Worm (Caenorhabditis elegans) whole organism, young adult: ENCODE results near the gene F56C3.1.
"Not testable (repeated sequence)": the region's sequence is repeated elsewhere in the genome, so short reads cannot be mapped to it uniquely, and the experiment has no call there.

Experiments used
- ama-1 ChIP-seq, 3 experiments: fragments of 150-350 bp in 1 of 3; sonication (generic microtip) in 2 of 3; optimal IDR thresholded peaks; 2 replicates each; lab custom pipeline; 2014 to 2018; ENCODE audit warnings: missing biosample characterization in 2 of 3, missing genetic modification characterization in 2 of 3, missing genetic modification reagents in 2 of 3
- attf-3 ChIP-seq: fragments of 200-800 bp; sonication (Bioruptor generic); conservative IDR thresholded peaks from 2 replicates; pipeline ENCODE4 v1.3.6; 2022; ENCODE audit warnings: missing genetic modification reagents, missing genetic modification characterization, missing compliant biosample characterization
- dox-1 ChIP-seq: fragments of 200-800 bp; sonication (Bioruptor generic); IDR thresholded peaks from 2 replicates; pipeline ENCODE4 v1.3.6; 2022; ENCODE audit warnings: missing genetic modification reagents, missing genetic modification characterization, missing compliant biosample characterization
- hlh-26 ChIP-seq: fragments of 200-800 bp; sonication (Bioruptor generic); conservative IDR thresholded peaks from 2 replicates; pipeline ENCODE4 v1.3.6; 2022; ENCODE audit warnings: missing genetic modification reagents, missing genetic modification characterization, missing compliant biosample characterization
- lsy-27 ChIP-seq: sonication (generic microtip); optimal IDR thresholded peaks from 2 replicates; lab custom pipeline; 2017; ENCODE audit warnings: missing genetic modification characterization, mild to moderate bottlenecking, missing compliant biosample characterization, antibody characterized with exemption, missing genotype, borderline replicate concordance; ENCODE audit not compliant: insufficient read depth
- mel-28 ChIP-seq: sonication (generic microtip); optimal IDR thresholded peaks from 2 replicates; lab custom pipeline; 2016; ENCODE audit warnings: borderline replicate concordance, mild to moderate bottlenecking, missing genetic modification characterization, missing compliant biosample characterization
- snpc-4 ChIP-seq, 5 experiments: fragments of 150-350 bp in 1 of 5; sonication (generic microtip) in 4 of 5; optimal IDR thresholded peaks; 2 replicates each; lab custom pipeline; 2014 to 2018; ENCODE audit warnings: missing genetic modification characterization in 5 of 5, missing biosample characterization in 3 of 5, antibody characterized with exemption in 2 of 5, mild to moderate bottlenecking in 2 of 5, missing compliant biosample characterization in 2 of 5, missing genotype in 2 of 5, moderate library complexity in 2 of 5, missing genetic modification reagents in 1 of 5
- tlf-1 ChIP-seq: fragments of 200-800 bp; sonication (Bioruptor generic); optimal IDR thresholded peaks from 2 replicates; lab custom pipeline; 2018; ENCODE audit warnings: mild to moderate bottlenecking, missing genetic modification characterization, missing compliant biosample characterization
- zim-3 ChIP-seq: sonication (generic microtip); optimal IDR thresholded peaks from 2 replicates; lab custom pipeline; 2017; ENCODE audit warnings: mild to moderate bottlenecking, missing genetic modification characterization, moderate library complexity, missing compliant biosample characterization

DNA sequence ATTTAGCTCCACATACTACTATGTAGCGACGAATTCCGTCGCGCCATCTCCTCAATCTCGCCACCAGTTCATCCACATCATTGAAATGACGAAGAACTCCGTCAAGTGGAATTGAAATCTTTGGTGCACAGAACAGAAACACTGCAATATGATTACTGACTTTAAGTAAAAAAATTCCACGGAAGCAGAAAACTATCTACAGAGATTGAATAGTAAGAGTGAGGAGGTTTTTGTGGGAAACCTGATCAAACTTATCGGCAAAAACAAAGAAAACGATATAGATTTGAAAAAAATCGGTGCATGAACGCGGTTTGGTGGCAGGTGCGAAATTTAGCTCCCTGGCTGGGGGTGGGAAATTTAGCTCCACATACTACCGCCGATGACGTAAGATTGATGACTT, 16.3 kb downstream of the F56C3.1 start, which contains the start of gene ZK402.2:
- TF ChIP-seq snpc-4 (GFP tag; optimal IDR thresholded peaks at IDR 0.05; lab: Kevin White, UChicago); snpc-4 (tag; optimal IDR thresholded peaks at IDR 0.05; lab: Kevin White, UChicago); attf-3 (GFP tag; lab: Robert Waterston, UW); hlh-26 (GFP tag; lab: Robert Waterston, UW); lsy-27 (tag; lab: Kevin White, UChicago); dox-1 (GFP tag; lab: Robert Waterston, UW); mel-28 (tag; lab: Kevin White, UChicago); zim-3; ama-1 (optimal IDR thresholded peaks at IDR 0.05; lab: Kevin White, UChicago); ama-1 (GFP tag; optimal IDR thresholded peaks at IDR 0.05; lab: Kevin White, UChicago); tlf-1: not testable (repeated sequence)
